Worm (Caenorhabditis elegans) whole organism, midembryonic: ENCODE results near the gene nhr-87.

ENCODE experiments used
- T22C8.4 ChIP-seq: fragments of 200-800 bp; sonication (Bioruptor generic); IDR thresholded peaks from 2 replicates; pipeline ENCODE4 v1.3.6; 2022; ENCODE audit warnings: missing genetic modification characterization, missing compliant biosample characterization
- cog-1 ChIP-seq: sonication (generic microtip); optimal IDR thresholded peaks from 2 replicates; lab custom pipeline; 2016; ENCODE audit warnings: missing genetic modification characterization, missing compliant biosample characterization
- klf-2 ChIP-seq: fragments of 200-800 bp; sonication (Bioruptor generic); conservative IDR thresholded peaks from 2 replicates; pipeline ENCODE4 v1.3.6; 2022; ENCODE audit warnings: missing genetic modification reagents, missing genetic modification characterization, missing compliant biosample characterization
- ref-1 ChIP-seq: fragments of 200-800 bp; sonication (Bioruptor generic); conservative IDR thresholded peaks from 2 replicates; pipeline ENCODE4 v1.3.6; 2022; ENCODE audit warnings: missing genetic modification reagents, missing genetic modification characterization, missing compliant biosample characterization
- tab-1 ChIP-seq: fragments of 200-800 bp; sonication (Bioruptor generic); IDR thresholded peaks from 2 replicates; pipeline ENCODE4 v1.3.6; 2022; ENCODE audit warnings: missing genetic modification characterization, missing compliant biosample characterization

DNA sequence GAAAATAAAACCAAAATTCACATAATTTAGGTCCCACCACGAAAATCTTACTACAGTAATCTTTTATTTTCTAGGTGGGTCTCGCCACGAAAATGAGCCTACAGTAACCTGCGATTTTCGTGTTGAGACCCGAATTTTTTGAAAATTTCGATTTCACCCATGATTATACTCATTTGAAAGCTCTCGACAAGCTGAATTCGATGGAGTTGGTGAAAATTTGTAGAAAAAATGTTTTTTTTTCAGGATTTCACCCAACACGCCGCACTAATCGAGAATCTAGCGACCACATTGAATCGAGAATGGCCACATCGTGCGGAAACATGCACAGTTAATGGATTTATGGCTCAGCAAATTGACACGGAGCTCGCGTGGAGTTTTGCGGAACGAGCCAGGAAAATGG lies 39.0 kb downstream of the nhr-87 start:
- TF ChIP-seq tab-1 = no peak
- no peak for TF ChIP-seq cog-1 (tag; lab: Kevin White, UChicago)
- TF ChIP-seq T22C8.4 (GFP tag; lab: Robert Waterston, UW) = no peak
- no peak for TF ChIP-seq ref-1 (GFP tag; lab: Robert Waterston, UW)
- no peak for TF ChIP-seq klf-2 (GFP tag; lab: Robert Waterston, UW)
